Fruit fly (Drosophila melanogaster) whole organism, embryonic: ENCODE data around the gene CG13056.

Experiments
- B-H2 ChIP-seq: fragments of 200-800 bp; sonication (Bioruptor generic); optimal IDR thresholded peaks from 2 replicates; lab custom pipeline; 2018; ENCODE audit warnings: missing biosample characterization, mild to moderate bottlenecking, missing genetic modification characterization
- CG10979 ChIP-seq: fragments of 200-800 bp; sonication (Bioruptor generic); optimal IDR thresholded peaks from 2 replicates; lab custom pipeline; 2018; ENCODE audit warnings: missing biosample characterization, mild to moderate bottlenecking, missing genetic modification characterization, moderate library complexity
- CG1233 ChIP-seq: fragments of 200-800 bp; sonication (Bioruptor generic); optimal IDR thresholded peaks from 4 replicates; lab custom pipeline; 2018; ENCODE audit warnings: missing biosample characterization, mild to moderate bottlenecking, missing genetic modification characterization
- CG13287 ChIP-seq: fragments of 200-800 bp; sonication (Bioruptor generic); IDR thresholded peaks from 2 replicates; pipeline ENCODE4 v1.3.6; 2022; ENCODE audit warnings: missing biosample characterization, missing genetic modification characterization; ENCODE audit not compliant: partially characterized antibody
- CG14441 ChIP-seq: fragments of 200-800 bp; sonication (Bioruptor generic); IDR thresholded peaks from 2 replicates; pipeline ENCODE4 v1.3.6; 2022; ENCODE audit warnings: missing biosample characterization, missing genetic modification characterization
- CG1647 ChIP-seq: fragments of 200-800 bp; sonication (Bioruptor generic); optimal IDR thresholded peaks from 3 replicates; lab custom pipeline; 2016; ENCODE audit warnings: missing biosample characterization, missing genetic modification characterization
- CG18619 ChIP-seq: fragments of 200-800 bp; sonication (Bioruptor generic); optimal IDR thresholded peaks from 3 replicates; lab custom pipeline; 2017; ENCODE audit warnings: missing biosample characterization, mild to moderate bottlenecking, missing genetic modification characterization
- CG2712 ChIP-seq: fragments of 200-800 bp; optimal IDR thresholded peaks from 3 replicates; lab custom pipeline; 2019; ENCODE audit warnings: missing biosample characterization, mild to moderate bottlenecking, missing genetic modification characterization, moderate library complexity
- CG30020 ChIP-seq: fragments of 200-800 bp; optimal IDR thresholded peaks from 2 replicates; lab custom pipeline; 2019; ENCODE audit warnings: missing biosample characterization, mild to moderate bottlenecking, missing genetic modification characterization, moderate library complexity
- CG3407 ChIP-seq: fragments of 200-800 bp; sonication (Bioruptor generic); optimal IDR thresholded peaks from 2 replicates; lab custom pipeline; 2018; ENCODE audit warnings: missing biosample characterization, mild to moderate bottlenecking, missing genetic modification characterization
- CG4424 ChIP-seq: fragments of 200-800 bp; sonication (Bioruptor generic); optimal IDR thresholded peaks from 3 replicates; lab custom pipeline; 2016; ENCODE audit warnings: missing biosample characterization, missing genetic modification characterization
- CG4617 ChIP-seq: fragments of 200-800 bp; sonication (Bioruptor generic); optimal IDR thresholded peaks from 3 replicates; lab custom pipeline; 2016; ENCODE audit warnings: missing biosample characterization, missing genetic modification characterization, borderline replicate concordance
- CG4730 ChIP-seq: fragments of 200-800 bp; sonication (Bioruptor generic); IDR thresholded peaks from 2 replicates; pipeline ENCODE4 v1.3.6; 2022; ENCODE audit warnings: missing biosample characterization, missing genetic modification characterization
- CG6654 ChIP-seq: fragments of 200-800 bp; sonication (Bioruptor generic); optimal IDR thresholded peaks from 2 replicates; lab custom pipeline; 2017; ENCODE audit warnings: missing biosample characterization, mild to moderate bottlenecking, missing genetic modification characterization
- CG8290 ChIP-seq, 3 experiments: fragments of 200-800 bp; sonication (Bioruptor generic); optimal IDR thresholded peaks; 2 replicates each; lab custom pipeline; 2016 to 2019; ENCODE audit warnings: missing biosample characterization in 3 of 3, missing genetic modification characterization in 3 of 3, mild to moderate bottlenecking in 2 of 3, moderate library complexity in 1 of 3
- D ChIP-seq, 2 experiments: fragments of 200-800 bp in 1 of 2; fragments of >200 bp in 1 of 2; sonication (Bioruptor generic) in 1 of 2; optimal IDR thresholded peaks; 2 replicates in 1 of 2; 3 replicates in 1 of 2; lab custom pipeline; 2017; ENCODE audit warnings: mild to moderate bottlenecking in 1 of 2, missing biosample characterization in 1 of 2, missing genetic modification characterization in 1 of 2, missing genetic modification reagents in 1 of 2
- Dll ChIP-seq: fragments of 200-800 bp; sonication (Bioruptor generic); IDR thresholded peaks from 4 replicates; pipeline ENCODE4 v1.3.6; 2022; ENCODE audit warnings: missing biosample characterization, missing genetic modification characterization; ENCODE audit not compliant: partially characterized antibody
- Hr3 ChIP-seq: fragments of 200-800 bp; sonication (Bioruptor generic); optimal IDR thresholded peaks from 3 replicates; lab custom pipeline; 2016; ENCODE audit warnings: missing biosample characterization, missing genetic modification characterization
- Lim3 ChIP-seq: fragments of 200-800 bp; sonication (Bioruptor generic); IDR thresholded peaks from 2 replicates; pipeline ENCODE4 v1.3.6; 2022; ENCODE audit warnings: missing biosample characterization, missing genetic modification characterization
- Myb ChIP-seq: fragments of 200-800 bp; sonication (Bioruptor generic); optimal IDR thresholded peaks from 2 replicates; lab custom pipeline; 2016; ENCODE audit warnings: missing biosample characterization, missing genetic modification characterization
- NK7.1 ChIP-seq: fragments of 200-800 bp; sonication (Bioruptor generic); optimal IDR thresholded peaks from 3 replicates; lab custom pipeline; 2016; ENCODE audit warnings: missing biosample characterization, missing genetic modification characterization
- Pdp1 ChIP-seq, 2 experiments: fragments of 200-800 bp; sonication (Bioruptor generic); optimal IDR thresholded peaks; 3 replicates each; lab custom pipeline; 2016; ENCODE audit warnings: missing biosample characterization in 2 of 2, missing genetic modification characterization in 2 of 2, mild to moderate bottlenecking in 1 of 2, moderate library complexity in 1 of 2
- Six4 ChIP-seq: fragments of 200-800 bp; sonication (Bioruptor generic); optimal IDR thresholded peaks from 2 replicates; lab custom pipeline; 2016; ENCODE audit warnings: missing biosample characterization, missing genetic modification characterization
- Ssrp ChIP-seq: fragments of 200-800 bp; sonication (Bioruptor generic); optimal IDR thresholded peaks from 2 replicates; lab custom pipeline; 2018; ENCODE audit warnings: missing biosample characterization, mild to moderate bottlenecking, missing genetic modification characterization, moderate library complexity
- YL-1 ChIP-seq: fragments of 200-800 bp; sonication (Bioruptor generic); optimal IDR thresholded peaks from 3 replicates; lab custom pipeline; 2017; ENCODE audit warnings: missing biosample characterization, mild to moderate bottlenecking, missing genetic modification characterization
- ac ChIP-seq: fragments of 200-800 bp; sonication (Bioruptor generic); optimal IDR thresholded peaks from 3 replicates; lab custom pipeline; 2017; ENCODE audit warnings: missing biosample characterization, mild to moderate bottlenecking, missing genetic modification characterization
- aop ChIP-seq: fragments of 200-800 bp; sonication (Bioruptor generic); IDR thresholded peaks from 2 replicates; pipeline ENCODE4 v1.3.6; 2022; ENCODE audit warnings: missing biosample characterization, missing genetic modification characterization
- ap ChIP-seq: fragments of 200-800 bp; sonication (Bioruptor generic); IDR thresholded peaks from 2 replicates; pipeline ENCODE4 v1.3.6; 2022; ENCODE audit warnings: missing biosample characterization, missing genetic modification characterization
- bbx ChIP-seq: fragments of 200-800 bp; sonication (Bioruptor generic); IDR thresholded peaks from 2 replicates; pipeline ENCODE4 v1.3.6; 2022; ENCODE audit warnings: missing biosample characterization, missing genetic modification characterization; ENCODE audit not compliant: partially characterized antibody
- crp ChIP-seq, 2 experiments: fragments of 200-800 bp; sonication (Bioruptor generic); optimal IDR thresholded peaks; 2 replicates in 1 of 2; 3 replicates in 1 of 2; lab custom pipeline; 2017; ENCODE audit warnings: missing biosample characterization in 2 of 2, missing genetic modification characterization in 2 of 2, mild to moderate bottlenecking in 1 of 2, moderate library complexity in 1 of 2
- dan ChIP-seq: fragments of 200-800 bp; sonication (Bioruptor generic); IDR thresholded peaks from 2 replicates; pipeline ENCODE4 v1.3.6; 2022; ENCODE audit warnings: missing biosample characterization, missing genetic modification characterization
- dysf ChIP-seq: fragments of 200-800 bp; sonication (Bioruptor generic); IDR thresholded peaks from 3 replicates; pipeline ENCODE4 v1.3.6; 2022; ENCODE audit warnings: missing biosample characterization, missing genetic modification characterization
- ewg ChIP-seq: fragments of 200-800 bp; sonication (Bioruptor generic); optimal IDR thresholded peaks from 3 replicates; lab custom pipeline; 2017; ENCODE audit warnings: mild to moderate bottlenecking, missing biosample characterization, missing genetic modification reagents, missing genetic modification characterization
- exex ChIP-seq: fragments of 200-800 bp; sonication (Bioruptor generic); optimal IDR thresholded peaks from 4 replicates; lab custom pipeline; 2018; ENCODE audit warnings: missing biosample characterization, mild to moderate bottlenecking, missing genetic modification characterization, moderate library complexity
- grau ChIP-seq: fragments of 200-800 bp; optimal IDR thresholded peaks from 3 replicates; lab custom pipeline; 2019; ENCODE audit warnings: missing biosample characterization, mild to moderate bottlenecking, missing genetic modification characterization, moderate library complexity
- insv ChIP-seq, 2 experiments: fragments of 200-800 bp; sonication (Bioruptor generic); optimal IDR thresholded peaks; 3 replicates each; lab custom pipeline; 2016 to 2018; ENCODE audit warnings: missing biosample characterization in 2 of 2, missing genetic modification characterization in 2 of 2
- jing ChIP-seq: fragments of 200-800 bp; sonication (Bioruptor generic); optimal IDR thresholded peaks from 2 replicates; lab custom pipeline; 2018; ENCODE audit warnings: missing biosample characterization, mild to moderate bottlenecking, missing genetic modification characterization
- jumu ChIP-seq: fragments of 200-800 bp; sonication (Bioruptor generic); optimal IDR thresholded peaks from 3 replicates; lab custom pipeline; 2016; ENCODE audit warnings: missing biosample characterization, missing genetic modification characterization
- lmd ChIP-seq: fragments of 200-800 bp; sonication (Bioruptor generic); IDR thresholded peaks from 2 replicates; pipeline ENCODE4 v1.3.6; 2022; ENCODE audit warnings: missing biosample characterization, missing genetic modification characterization
- mam ChIP-seq: fragments of 200-800 bp; sonication (Bioruptor generic); optimal IDR thresholded peaks from 3 replicates; lab custom pipeline; 2016; ENCODE audit warnings: missing biosample characterization, missing genetic modification characterization
- otp ChIP-seq: fragments of 200-800 bp; sonication (Bioruptor generic); IDR thresholded peaks from 3 replicates; pipeline ENCODE4, ENCODE4 v1.3.6; 2022; ENCODE audit warnings: missing biosample characterization, missing genetic modification characterization
- salm ChIP-seq: fragments of 200-800 bp; sonication (Bioruptor generic); optimal IDR thresholded peaks from 2 replicates; lab custom pipeline; 2018; ENCODE audit warnings: missing biosample characterization, mild to moderate bottlenecking, missing genetic modification characterization
- sd ChIP-seq: fragments of 200-800 bp; sonication (Bioruptor generic); optimal IDR thresholded peaks from 3 replicates; lab custom pipeline; 2018; ENCODE audit warnings: missing biosample characterization, mild to moderate bottlenecking, missing genetic modification characterization, moderate library complexity
- sna ChIP-seq: fragments of 200-800 bp; sonication (Bioruptor generic); IDR thresholded peaks from 2 replicates; pipeline ENCODE4 v1.3.6; 2022; ENCODE audit warnings: missing biosample characterization, missing genetic modification characterization; ENCODE audit not compliant: partially characterized antibody
- stwl ChIP-seq: fragments of 200-800 bp; sonication (Bioruptor generic); optimal IDR thresholded peaks from 3 replicates; lab custom pipeline; 2018; ENCODE audit warnings: missing biosample characterization, mild to moderate bottlenecking, missing genetic modification characterization, moderate library complexity
- ttk ChIP-seq: fragments of 200-800 bp; sonication (Bioruptor generic); IDR thresholded peaks from 2 replicates; pipeline ENCODE4 v2.1.2; 2022; ENCODE audit warnings: missing biosample characterization, missing genetic modification characterization
- wek ChIP-seq: fragments of 200-800 bp; sonication (Bioruptor generic); optimal IDR thresholded peaks from 3 replicates; lab custom pipeline; 2018; ENCODE audit warnings: missing biosample characterization, mild to moderate bottlenecking, missing genetic modification characterization, moderate library complexity
- wor ChIP-seq: fragments of 200-800 bp; sonication (Bioruptor generic); IDR thresholded peaks from 2 replicates; pipeline ENCODE4 v1.3.6; 2022; ENCODE audit warnings: missing biosample characterization, missing genetic modification characterization
- z ChIP-seq: fragments of 200-800 bp; sonication (Bioruptor generic); IDR thresholded peaks from 3 replicates; pipeline ENCODE4 v1.3.6; 2022; ENCODE audit warnings: missing biosample characterization, missing genetic modification characterization
- zfh2 ChIP-seq: fragments of 200-800 bp; sonication (Bioruptor generic); optimal IDR thresholded peaks from 2 replicates; lab custom pipeline; 2016; ENCODE audit warnings: missing biosample characterization, missing genetic modification characterization

The CG13056 gene

DNA sequence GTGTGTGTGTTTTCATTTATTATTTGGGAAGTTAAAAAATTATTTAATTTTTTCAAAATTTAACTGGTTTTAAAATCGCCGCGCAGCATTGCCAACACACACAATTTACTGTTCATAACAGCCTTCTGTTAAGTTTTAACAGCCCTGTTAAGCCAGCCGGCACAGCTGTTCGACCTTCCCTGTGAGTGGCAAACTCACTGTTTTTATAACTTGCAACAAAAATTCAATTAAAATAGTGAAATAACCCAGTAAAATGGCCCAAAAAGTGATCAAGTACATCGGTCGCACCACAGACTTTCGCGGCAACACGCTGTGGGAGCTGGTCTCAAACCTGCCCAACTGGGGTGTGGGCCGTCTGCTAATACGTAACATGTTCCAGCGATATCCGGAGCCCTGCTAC, 14.8 kb downstream of the CG13056 start, which contains the start of gene mRpS34 (continued):
- no peak for TF ChIP-seq sd
- TF ChIP-seq CG1233, result no peak
- no peak for TF ChIP-seq dysf (GFP tag; lab: Robert Waterston, UW)
- TF ChIP-seq B-H2 (GFP tag; lab: Kevin White, UChicago), result no peak
- no peak for TF ChIP-seq CG2712
- no peak for TF ChIP-seq grau (tag; lab: Kevin White, UChicago)
- peak; percentile 89 for TF ChIP-seq Myb
- TF ChIP-seq otp (GFP tag; lab: Robert Waterston, UW), result no peak
- peak; percentile 55 for TF ChIP-seq stwl (tag; lab: Kevin White, UChicago)
- TF ChIP-seq z, result no peak
- no peak for TF ChIP-seq wor
- no peak for TF ChIP-seq wek (GFP tag; lab: Kevin White, UChicago)
- no peak for TF ChIP-seq CG4424
- no peak for TF ChIP-seq insv (GFP tag; optimal IDR thresholded peaks at IDR 0.05; lab: Kevin White, UChicago)
- no peak for TF ChIP-seq D (optimal IDR thresholded peaks at IDR 0.05; lab: Kevin White, UChicago)
- no peak for TF ChIP-seq D (GFP tag; optimal IDR thresholded peaks at IDR 0.05; lab: Kevin White, UChicago)
- no peak for TF ChIP-seq sna (GFP tag; lab: Robert Waterston, UW)
- no peak for TF ChIP-seq CG10979 (tag; lab: Kevin White, UChicago)
- TF ChIP-seq NK7.1 (GFP tag; lab: Kevin White, UChicago), result no peak
- TF ChIP-seq Lim3, result no peak
- peak; percentile 52 for TF ChIP-seq CG4617 (GFP tag; lab: Kevin White, UChicago)
- TF ChIP-seq zfh2 (GFP tag; lab: Kevin White, UChicago), result no peak
- TF ChIP-seq CG6654 (GFP tag; lab: Kevin White, UChicago), result no peak
- no peak for TF ChIP-seq ttk (GFP tag; lab: Robert Waterston, UW)
- no peak for TF ChIP-seq Ssrp (tag; lab: Kevin White, UChicago)
- no peak for TF ChIP-seq lmd
- no peak for TF ChIP-seq CG14441
- no peak for TF ChIP-seq aop (GFP tag; lab: Robert Waterston, UW)
- TF ChIP-seq ap (GFP tag; lab: Robert Waterston, UW), result no peak
- TF ChIP-seq jing (GFP tag; lab: Kevin White, UChicago), result no peak
- TF ChIP-seq CG30020 (tag; lab: Kevin White, UChicago), result no peak
- no peak for TF ChIP-seq CG4730 (GFP tag; lab: Robert Waterston, UW)
- TF ChIP-seq jumu (GFP tag; lab: Kevin White, UChicago), result no peak
- peak in 1 of 2 experiments; percentile 85 for TF ChIP-seq Pdp1 (GFP tag; optimal IDR thresholded peaks at IDR 0.05; lab: Kevin White, UChicago)
- TF ChIP-seq mam (GFP tag; lab: Kevin White, UChicago), result no peak
- TF ChIP-seq Dll (GFP tag; lab: Robert Waterston, UW), result peak; percentile 53; the same call in 1 of the 4 replicates
- TF ChIP-seq YL-1 (GFP tag; lab: Kevin White, UChicago), result peak; percentile 51
- TF ChIP-seq bbx (GFP tag; lab: Robert Waterston, UW), result peak; percentile 19; the same call in 1 of the 2 replicates
- no peak for TF ChIP-seq dan (GFP tag; lab: Robert Waterston, UW)
- TF ChIP-seq ac (GFP tag; lab: Kevin White, UChicago), result no peak
- TF ChIP-seq CG8290 (GFP tag; optimal IDR thresholded peaks at IDR 0.05; lab: Kevin White, UChicago), result no peak
- TF ChIP-seq CG8290 (tag; optimal IDR thresholded peaks at IDR 0.05; lab: Kevin White, UChicago), result no peak
- no peak for TF ChIP-seq exex
- peak; percentile 36 for TF ChIP-seq CG13287 (GFP tag; lab: Robert Waterston, UW)
- no peak for TF ChIP-seq CG3407 (GFP tag; lab: Kevin White, UChicago)
- TF ChIP-seq CG18619 (GFP tag; lab: Kevin White, UChicago), result no peak
- TF ChIP-seq Hr3 (GFP tag; lab: Kevin White, UChicago), result no peak
- no peak for TF ChIP-seq salm (tag; lab: Kevin White, UChicago)
- peak; percentile 31 to 87 for TF ChIP-seq crp (GFP tag; optimal IDR thresholded peaks at IDR 0.05; lab: Kevin White, UChicago)
- no peak for TF ChIP-seq ewg (GFP tag; lab: Kevin White, UChicago)
- no peak for TF ChIP-seq CG1647 (GFP tag; lab: Kevin White, UChicago)
- no peak for TF ChIP-seq Six4 (GFP tag; lab: Kevin White, UChicago)
